Worm (Caenorhabditis elegans) whole organism, L3 larva: ENCODE results near the gene mnk-1.

Experiments used
- R02D3.7 ChIP-seq: fragments of 150-350 bp; optimal IDR thresholded peaks from 2 replicates; lab custom pipeline; 2014; ENCODE audit warnings: missing biosample characterization, missing genetic modification characterization
- aly-2 ChIP-seq: fragments of 150-350 bp; optimal IDR thresholded peaks from 2 replicates; lab custom pipeline; 2014; ENCODE audit warnings: missing biosample characterization, missing genetic modification characterization
- ama-1 ChIP-seq: fragments of 150-350 bp; optimal IDR thresholded peaks from 2 replicates; lab custom pipeline; 2018
- ceh-16 ChIP-seq: sonication (generic microtip); optimal IDR thresholded peaks from 2 replicates; lab custom pipeline; 2017; ENCODE audit warnings: missing biosample characterization, missing genetic modification characterization
- ceh-28 ChIP-seq: fragments of 150-350 bp; optimal IDR thresholded peaks from 2 replicates; lab custom pipeline; 2014; ENCODE audit warnings: missing biosample characterization, missing genetic modification reagents, missing genetic modification characterization
- ceh-9 ChIP-seq: sonication (generic microtip); optimal IDR thresholded peaks from 2 replicates; lab custom pipeline; 2018; ENCODE audit warnings: missing biosample characterization, missing genetic modification characterization
- daf-12 ChIP-seq: fragments of 150-350 bp; optimal IDR thresholded peaks from 2 replicates; lab custom pipeline; 2014; ENCODE audit warnings: missing biosample characterization, missing genetic modification reagents, missing genetic modification characterization
- egl-27 ChIP-seq: sonication (generic microtip); optimal IDR thresholded peaks from 4 replicates; lab custom pipeline; 2017; ENCODE audit warnings: missing biosample characterization, missing genetic modification reagents, missing genetic modification characterization
- egl-5 ChIP-seq: fragments of 150-350 bp; optimal IDR thresholded peaks from 2 replicates; lab custom pipeline; 2017; ENCODE audit warnings: missing biosample characterization, missing genetic modification reagents, missing genetic modification characterization, inconsistent platforms
- elt-3 ChIP-seq, 3 experiments: fragments of 150-350 bp in 1 of 3; sonication (generic microtip) in 2 of 3; optimal IDR thresholded peaks; 2 replicates in 2 of 3; 4 replicates in 1 of 3; lab custom pipeline; 2014 to 2017; ENCODE audit warnings: missing biosample characterization in 3 of 3, missing genetic modification characterization in 3 of 3
- eor-1 ChIP-seq, 2 experiments: fragments of 150-350 bp; optimal IDR thresholded peaks; 2 replicates each; lab custom pipeline; 2014 to 2018; ENCODE audit warnings: missing biosample characterization in 2 of 2, missing genetic modification characterization in 2 of 2
- fkh-10 ChIP-seq: sonication (generic microtip); optimal IDR thresholded peaks from 2 replicates; lab custom pipeline; 2017; ENCODE audit warnings: missing biosample characterization, missing genetic modification reagents, missing genetic modification characterization
- fkh-2 ChIP-seq: fragments of 150-350 bp; optimal IDR thresholded peaks from 2 replicates; lab custom pipeline; 2014; ENCODE audit warnings: missing biosample characterization, missing genetic modification reagents, missing genetic modification characterization
- fos-1 ChIP-seq: fragments of 150-350 bp; optimal IDR thresholded peaks from 2 replicates; lab custom pipeline; 2014; ENCODE audit warnings: missing biosample characterization, missing genetic modification characterization
- jun-1 ChIP-seq: fragments of 150-350 bp; optimal IDR thresholded peaks from 2 replicates; lab custom pipeline; 2014; ENCODE audit warnings: missing biosample characterization, missing genetic modification reagents, missing genetic modification characterization
- lin-15B ChIP-seq: fragments of 150-350 bp; optimal IDR thresholded peaks from 2 replicates; lab custom pipeline; 2014; ENCODE audit warnings: missing biosample characterization, missing genetic modification characterization
- lin-39 ChIP-seq: fragments of 150-350 bp; optimal IDR thresholded peaks from 2 replicates; lab custom pipeline; 2018; ENCODE audit warnings: missing biosample characterization, missing genetic modification reagents, missing genetic modification characterization
- lsy-12 ChIP-seq: sonication (generic microtip); optimal IDR thresholded peaks from 2 replicates; lab custom pipeline; 2016; ENCODE audit warnings: mild to moderate bottlenecking, missing genetic modification characterization, missing compliant biosample characterization
- mdl-1 ChIP-seq: fragments of 150-350 bp; optimal IDR thresholded peaks from 2 replicates; lab custom pipeline; 2014; ENCODE audit warnings: missing biosample characterization, missing genetic modification characterization
- nfya-1 ChIP-seq: sonication (generic microtip); optimal IDR thresholded peaks from 2 replicates; lab custom pipeline; 2017; ENCODE audit warnings: missing genetic modification characterization, mild to moderate bottlenecking, missing compliant biosample characterization, antibody characterized with exemption, moderate library complexity; ENCODE audit not compliant: insufficient read depth
- nhr-11 ChIP-seq: fragments of 150-350 bp; optimal IDR thresholded peaks from 2 replicates; lab custom pipeline; 2014; ENCODE audit warnings: missing biosample characterization, missing genetic modification characterization
- nhr-23 ChIP-seq: fragments of 150-350 bp; optimal IDR thresholded peaks from 2 replicates; lab custom pipeline; 2014; ENCODE audit warnings: missing biosample characterization, missing genetic modification reagents, missing genetic modification characterization
- nhr-237 ChIP-seq: fragments of 150-350 bp; optimal IDR thresholded peaks from 2 replicates; lab custom pipeline; 2014; ENCODE audit warnings: missing biosample characterization, missing genetic modification characterization
- nhr-25 ChIP-seq: sonication (generic microtip); optimal IDR thresholded peaks from 2 replicates; lab custom pipeline; 2017; ENCODE audit warnings: missing biosample characterization, missing genetic modification characterization
- nhr-77 ChIP-seq: fragments of 150-350 bp; optimal IDR thresholded peaks from 2 replicates; lab custom pipeline; 2014; ENCODE audit warnings: missing biosample characterization, missing genetic modification characterization
- pha-4 ChIP-seq: fragments of 150-350 bp; optimal IDR thresholded peaks from 2 replicates; lab custom pipeline; 2014; ENCODE audit warnings: missing biosample characterization, missing genetic modification reagents, missing genetic modification characterization
- skn-1 ChIP-seq: fragments of 150-350 bp; optimal IDR thresholded peaks from 2 replicates; lab custom pipeline; 2014; ENCODE audit warnings: missing biosample characterization, missing genetic modification characterization
- snpc-4 ChIP-seq: fragments of 150-350 bp; optimal IDR thresholded peaks from 2 replicates; lab custom pipeline; 2014; ENCODE audit warnings: missing biosample characterization, missing genetic modification characterization
- tbx-2 ChIP-seq: sonication (generic microtip); optimal IDR thresholded peaks from 2 replicates; lab custom pipeline; 2016; ENCODE audit warnings: mild to moderate bottlenecking, missing genetic modification characterization, missing compliant biosample characterization
- unc-39 ChIP-seq: sonication (generic microtip); optimal IDR thresholded peaks from 4 replicates; lab custom pipeline; 2017; ENCODE audit warnings: missing biosample characterization, missing genetic modification characterization
- unc-62 ChIP-seq: fragments of 150-350 bp; sonication (generic microtip); optimal IDR thresholded peaks from 4 replicates; lab custom pipeline; 2014; ENCODE audit warnings: missing biosample characterization, missing genetic modification reagents, missing genetic modification characterization
- zag-1 ChIP-seq: fragments of 150-350 bp; optimal IDR thresholded peaks from 2 replicates; lab custom pipeline; 2014; ENCODE audit warnings: missing biosample characterization, missing genetic modification characterization
- ztf-11 ChIP-seq: fragments of 150-350 bp; optimal IDR thresholded peaks from 2 replicates; lab custom pipeline; 2014; ENCODE audit warnings: missing biosample characterization, missing genetic modification characterization
- ztf-4 ChIP-seq: fragments of 150-350 bp; optimal IDR thresholded peaks from 2 replicates; lab custom pipeline; 2014; ENCODE audit warnings: missing biosample characterization, missing genetic modification characterization

Gene mnk-1

DNA sequence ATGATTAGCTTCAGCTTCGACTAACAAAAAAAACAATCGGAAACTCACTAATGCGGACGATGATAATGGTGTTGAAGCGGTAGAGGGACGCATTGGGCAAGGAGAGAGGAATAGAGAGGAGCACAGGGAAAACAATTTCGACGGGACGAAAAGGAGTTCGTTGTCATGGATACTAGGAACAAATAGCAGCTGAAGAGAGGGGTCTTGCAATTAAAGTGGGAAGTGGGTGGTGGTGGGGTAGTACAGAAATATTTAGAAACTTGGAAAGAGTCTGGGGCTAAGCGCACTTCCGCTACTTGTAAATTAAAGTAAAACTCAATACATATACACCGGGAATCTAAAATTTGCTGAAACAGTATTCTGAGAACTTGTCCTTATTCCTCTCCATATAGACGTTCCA lies 45.1 kb downstream of the mnk-1 start, which contains the start of gene F59B10.2:
Gene F59B10.2 (minus strand): TSS at position 101 of the 400 bp plus-strand sequence.
- no peak for TF ChIP-seq mdl-1
- no peak for TF ChIP-seq ceh-28 (tag; lab: Kevin White, UChicago)
- TF ChIP-seq tbx-2 (tag; lab: Kevin White, UChicago): no peak
- TF ChIP-seq elt-3 (tag; optimal IDR thresholded peaks at IDR 0.05; lab: Kevin White, UChicago): no peak
- no peak for TF ChIP-seq ceh-9 (tag; lab: Kevin White, UChicago)
- TF ChIP-seq egl-5 (tag; lab: Kevin White, UChicago): no peak
- TF ChIP-seq nhr-25 (tag; lab: Kevin White, UChicago): no peak
- TF ChIP-seq aly-2 (tag; lab: Kevin White, UChicago): no peak
- TF ChIP-seq unc-39 (tag; lab: Kevin White, UChicago): no peak
- no peak for TF ChIP-seq fkh-2
- TF ChIP-seq lin-39 (tag; lab: Kevin White, UChicago): no peak
- TF ChIP-seq R02D3.7 (tag; lab: Kevin White, UChicago): no peak
- TF ChIP-seq snpc-4 (tag; lab: Kevin White, UChicago): no peak
- no peak for TF ChIP-seq ama-1 (lab: Kevin White, UChicago)
- TF ChIP-seq eor-1 (tag; optimal IDR thresholded peaks at IDR 0.05; lab: Kevin White, UChicago): no peak
- no peak for TF ChIP-seq pha-4 (tag; lab: Kevin White, UChicago)
- TF ChIP-seq fos-1 (tag; lab: Kevin White, UChicago): no peak
- TF ChIP-seq nhr-23 (tag; lab: Kevin White, UChicago): no peak

DNA sequence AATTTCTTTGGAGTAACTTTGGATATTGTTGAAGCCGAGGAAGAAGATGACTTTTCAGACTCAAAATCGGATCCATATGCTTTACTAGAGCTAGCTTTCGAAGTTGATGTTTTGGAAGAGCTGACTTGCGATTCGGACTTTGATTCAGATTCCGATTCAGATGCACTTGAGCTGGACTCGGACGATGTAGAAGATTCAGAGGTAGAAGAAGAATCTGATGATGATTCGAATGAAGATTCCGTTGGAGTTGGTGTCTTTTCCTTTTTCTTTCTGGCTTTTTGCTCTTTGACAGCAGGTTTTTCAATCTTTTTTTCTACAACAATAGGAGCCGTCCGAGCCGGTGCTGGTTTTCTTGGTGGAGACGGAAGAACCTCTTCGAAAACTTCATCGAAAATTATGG lies 46.9 kb downstream of the mnk-1 start:
- no peak for TF ChIP-seq R02D3.7 (tag; lab: Kevin White, UChicago)
- TF ChIP-seq unc-62: no peak
- TF ChIP-seq ceh-16 (tag; lab: Kevin White, UChicago): no peak
- no peak for TF ChIP-seq nhr-77 (tag; lab: Kevin White, UChicago)
- no peak for TF ChIP-seq daf-12 (tag; lab: Kevin White, UChicago)
- TF ChIP-seq mdl-1: no peak
- TF ChIP-seq fkh-10 (GFP tag; lab: Kevin White, UChicago): no peak
- TF ChIP-seq eor-1 (tag; optimal IDR thresholded peaks at IDR 0.05; lab: Kevin White, UChicago): no peak
- no peak for TF ChIP-seq nhr-25 (tag; lab: Kevin White, UChicago)
- no peak for TF ChIP-seq skn-1
- TF ChIP-seq ztf-11 (tag; lab: Kevin White, UChicago): no peak
- no peak for TF ChIP-seq elt-3 (tag; optimal IDR thresholded peaks at IDR 0.05; lab: Kevin White, UChicago)
- TF ChIP-seq aly-2 (tag; lab: Kevin White, UChicago): no peak
- no peak for TF ChIP-seq ceh-28 (tag; lab: Kevin White, UChicago)
- no peak for TF ChIP-seq ztf-4 (tag; lab: Kevin White, UChicago)
- no peak for TF ChIP-seq lin-15B (tag; lab: Kevin White, UChicago)
- TF ChIP-seq egl-27 (tag; lab: Kevin White, UChicago): no peak
- no peak for TF ChIP-seq nhr-237 (tag; lab: Kevin White, UChicago)
- no peak for TF ChIP-seq unc-39 (tag; lab: Kevin White, UChicago)

DNA sequence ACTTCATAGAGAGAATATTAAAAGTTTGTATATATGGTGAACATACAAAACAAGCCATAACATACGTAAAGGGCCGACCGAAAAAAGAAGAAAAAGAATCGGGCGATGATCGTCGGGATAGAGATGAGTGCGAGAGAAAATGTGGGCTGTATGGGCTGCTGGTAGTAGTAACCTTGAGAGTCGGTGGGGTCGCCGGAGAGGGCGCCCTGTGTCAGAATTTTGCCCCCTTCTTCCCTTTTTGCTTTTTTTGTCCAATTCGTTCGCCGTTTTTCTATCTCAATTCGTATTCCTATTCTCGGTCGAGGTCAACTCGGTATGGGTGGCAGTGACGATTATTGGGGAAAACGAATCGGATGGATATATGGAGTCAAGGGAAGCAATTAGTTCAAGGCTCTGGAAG lies 48.9 kb downstream of the mnk-1 start:
- no peak for TF ChIP-seq nhr-11 (tag; lab: Kevin White, UChicago)
- no peak for TF ChIP-seq zag-1 (tag; lab: Kevin White, UChicago)
- TF ChIP-seq nhr-23 (tag; lab: Kevin White, UChicago): peak; percentile 46
- peak; percentile 73 for TF ChIP-seq nhr-25 (tag; lab: Kevin White, UChicago)

- TF ChIP-seq lin-39 (tag; lab: Kevin White, UChicago) (peak; percentile 20), nhr-23 (tag; lab: Kevin White, UChicago) (peak; percentile 58), jun-1 (tag; lab: Kevin White, UChicago) (peak; percentile 35), skn-1 (no peak), lsy-12 (tag; lab: Kevin White, UChicago) (no peak), nfya-1 (tag; lab: Kevin White, UChicago) (peak; percentile 1), pha-4 (tag; lab: Kevin White, UChicago) (peak; percentile 89), nhr-25 (tag; lab: Kevin White, UChicago) (peak; percentile 46), lin-15B (tag; lab: Kevin White, UChicago) (no peak)
Measured at ce11 chrII:10504729-10505128, 50.1 kb downstream of the mnk-1 start.
